Worm (Caenorhabditis elegans) whole organism, L1 larva: ENCODE results near the gene gnrr-2.
A peak's percentile ranks its signal among the peaks of the same experiment; 100 is the strongest.

ENCODE experiments used
- C04F5.9 ChIP-seq: sonication (generic microtip); optimal IDR thresholded peaks from 2 replicates; lab custom pipeline; 2016; ENCODE audit warnings: missing genetic modification characterization, missing compliant biosample characterization
- aly-2 ChIP-seq: fragments of 150-350 bp; optimal IDR thresholded peaks from 2 replicates; lab custom pipeline; 2014; ENCODE audit warnings: missing biosample characterization, missing genetic modification characterization
- ama-1 ChIP-seq: fragments of 150-350 bp; optimal IDR thresholded peaks from 2 replicates; lab custom pipeline; 2014
- ceh-8 ChIP-seq: fragments of 200-800 bp; sonication (Bioruptor generic); optimal IDR thresholded peaks from 2 replicates; lab custom pipeline; 2018; ENCODE audit warnings: mild to moderate bottlenecking, missing genetic modification characterization, moderate library complexity, missing compliant biosample characterization
- ceh-82 ChIP-seq, 3 experiments: fragments of 150-350 bp in 1 of 3; sonication (generic microtip) in 2 of 3; optimal IDR thresholded peaks; 2 replicates each; lab custom pipeline; 2014 to 2017; ENCODE audit warnings: missing biosample characterization in 3 of 3, missing genetic modification characterization in 3 of 3
- ceh-88 ChIP-seq: fragments of 200-800 bp; sonication (Bioruptor generic); IDR thresholded peaks from 2 replicates; pipeline ENCODE4 v1.3.6; 2022; ENCODE audit warnings: missing genetic modification characterization, missing compliant biosample characterization
- ceh-90 ChIP-seq: sonication (generic microtip); optimal IDR thresholded peaks from 2 replicates; lab custom pipeline; 2016; ENCODE audit warnings: missing genetic modification characterization, missing compliant biosample characterization
- dsc-1 ChIP-seq: sonication (generic microtip); optimal IDR thresholded peaks from 2 replicates; lab custom pipeline; 2016; ENCODE audit warnings: mild to moderate bottlenecking, missing genetic modification characterization, missing compliant biosample characterization
- efl-1 ChIP-seq, 4 experiments: fragments of 150-350 bp; optimal IDR thresholded peaks in 3 of 4; peaks in 1 of 4; 1 replicate in 1 of 4; 2 replicates in 3 of 4; lab custom pipeline; 2014; ENCODE audit warnings: missing biosample characterization in 2 of 4, missing genetic modification characterization in 2 of 4, missing genetic modification reagents in 2 of 4
- egl-13 ChIP-seq: sonication (generic microtip); optimal IDR thresholded peaks from 2 replicates; lab custom pipeline; 2016; ENCODE audit warnings: missing genotype, missing genetic modification reagents, missing genetic modification characterization, missing compliant biosample characterization
- egl-27 ChIP-seq, 2 experiments: fragments of 150-350 bp in 1 of 2; sonication (generic microtip); optimal IDR thresholded peaks; 3 replicates each; lab custom pipeline; 2017 to 2018; ENCODE audit warnings: missing biosample characterization in 2 of 2, missing genetic modification characterization in 2 of 2, missing genetic modification reagents in 2 of 2
- elt-3 ChIP-seq, 6 experiments: fragments of 150-350 bp in 1 of 6; sonication (generic microtip); optimal IDR thresholded peaks; 2 replicates each; lab custom pipeline; 2017 to 2018; ENCODE audit warnings: missing biosample characterization in 6 of 6, missing genetic modification characterization in 6 of 6, inconsistent platforms in 1 of 6
- fkh-10 ChIP-seq: sonication (generic microtip); optimal IDR thresholded peaks from 2 replicates; lab custom pipeline; 2017; ENCODE audit warnings: missing biosample characterization, missing genetic modification reagents, missing genetic modification characterization
- grh-1 ChIP-seq: fragments of 200-800 bp; sonication (Bioruptor generic); IDR thresholded peaks from 2 replicates; pipeline ENCODE4 v1.3.6; 2022; ENCODE audit warnings: missing genetic modification reagents, missing genetic modification characterization, missing compliant biosample characterization
- hlh-4 ChIP-seq: sonication (generic microtip); optimal IDR thresholded peaks from 2 replicates; lab custom pipeline; 2016; ENCODE audit warnings: mild to moderate bottlenecking, missing genetic modification characterization, missing compliant biosample characterization
- hpl-2 ChIP-seq: fragments of 150-350 bp; optimal IDR thresholded peaks from 2 replicates; lab custom pipeline; 2014; ENCODE audit warnings: missing biosample characterization, missing genetic modification reagents, missing genetic modification characterization
- isw-1 ChIP-seq: fragments of 200-800 bp; sonication (Bioruptor generic); IDR thresholded peaks from 2 replicates; pipeline ENCODE4 v1.3.6; 2022; ENCODE audit warnings: missing genetic modification characterization, missing compliant biosample characterization
- lin-13 ChIP-seq: fragments of 150-350 bp; optimal IDR thresholded peaks from 2 replicates; lab custom pipeline; 2014; ENCODE audit warnings: missing biosample characterization, missing genetic modification reagents, missing genetic modification characterization
- lin-39 ChIP-seq: fragments of 150-350 bp; optimal IDR thresholded peaks from 2 replicates; lab custom pipeline; 2014; ENCODE audit warnings: missing biosample characterization, missing genetic modification reagents, missing genetic modification characterization
- lir-3 ChIP-seq: sonication (generic microtip); optimal IDR thresholded peaks from 2 replicates; lab custom pipeline; 2016; ENCODE audit warnings: mild to moderate bottlenecking, missing genetic modification characterization, moderate library complexity, missing compliant biosample characterization; ENCODE audit not compliant: poor library complexity
- lsy-2 ChIP-seq, 2 experiments: fragments of 150-350 bp; optimal IDR thresholded peaks; 2 replicates each; lab custom pipeline; 2014; ENCODE audit warnings: missing biosample characterization in 2 of 2, missing genetic modification characterization in 2 of 2
- mab-9 ChIP-seq: fragments of 200-800 bp; sonication (Bioruptor generic); IDR thresholded peaks from 2 replicates; pipeline ENCODE4 v1.3.6; 2022; ENCODE audit warnings: missing genetic modification reagents, missing genetic modification characterization, missing compliant biosample characterization
- mdl-1 ChIP-seq, 2 experiments: fragments of 150-350 bp; optimal IDR thresholded peaks; 2 replicates each; lab custom pipeline; 2014 to 2017; ENCODE audit warnings: missing biosample characterization in 2 of 2, missing genetic modification characterization in 2 of 2, inconsistent platforms in 1 of 2
- mep-1 ChIP-seq: fragments of 150-350 bp; optimal IDR thresholded peaks from 2 replicates; lab custom pipeline; 2014; ENCODE audit warnings: missing biosample characterization, missing genetic modification characterization
- nhr-11 ChIP-seq: fragments of 150-350 bp; optimal IDR thresholded peaks from 2 replicates; lab custom pipeline; 2014; ENCODE audit warnings: missing biosample characterization, missing genetic modification characterization
- nhr-20 ChIP-seq: sonication (generic microtip); optimal IDR thresholded peaks from 2 replicates; lab custom pipeline; 2016; ENCODE audit warnings: mild to moderate bottlenecking, missing genetic modification characterization, missing compliant biosample characterization
- nhr-237 ChIP-seq: fragments of 150-350 bp; optimal IDR thresholded peaks from 2 replicates; lab custom pipeline; 2014; ENCODE audit warnings: missing biosample characterization, missing genetic modification characterization
- nhr-28 ChIP-seq: fragments of 150-350 bp; optimal IDR thresholded peaks from 2 replicates; lab custom pipeline; 2014; ENCODE audit warnings: missing biosample characterization, missing genetic modification characterization
- nhr-47 ChIP-seq: sonication (generic microtip); optimal IDR thresholded peaks from 2 replicates; lab custom pipeline; 2016; ENCODE audit warnings: mild to moderate bottlenecking, missing genetic modification characterization, moderate library complexity, missing compliant biosample characterization
- nhr-76 ChIP-seq: sonication (generic microtip); optimal IDR thresholded peaks from 2 replicates; lab custom pipeline; 2017; ENCODE audit warnings: missing biosample characterization, missing genetic modification characterization
- nhr-84 ChIP-seq: sonication (generic microtip); optimal IDR thresholded peaks from 2 replicates; lab custom pipeline; 2017; ENCODE audit warnings: missing biosample characterization, missing genetic modification characterization
- nhr-85 ChIP-seq: sonication (generic microtip); peaks from one replicate; lab custom pipeline; 2016; ENCODE audit warnings: missing genetic modification characterization, inconsistent platforms, missing compliant biosample characterization
- pag-3 ChIP-seq: sonication (generic microtip); optimal IDR thresholded peaks from 2 replicates; lab custom pipeline; 2017; ENCODE audit warnings: missing genetic modification characterization, mild to moderate bottlenecking, missing compliant biosample characterization, antibody characterized with exemption, borderline replicate concordance; ENCODE audit not compliant: insufficient read depth
- pax-3 ChIP-seq: fragments of 200-800 bp; sonication (Bioruptor generic); optimal IDR thresholded peaks from 2 replicates; lab custom pipeline; 2018; ENCODE audit warnings: mild to moderate bottlenecking, missing genetic modification characterization, moderate library complexity, missing compliant biosample characterization
- pqm-1 ChIP-seq: sonication (generic microtip); optimal IDR thresholded peaks from 3 replicates; lab custom pipeline; 2017; ENCODE audit warnings: missing biosample characterization, missing genetic modification characterization
- rnt-1 ChIP-seq: sonication (generic microtip); optimal IDR thresholded peaks from 2 replicates; lab custom pipeline; 2016; ENCODE audit warnings: mild to moderate bottlenecking, missing genetic modification characterization, moderate library complexity, missing compliant biosample characterization
- skn-1 ChIP-seq: fragments of 150-350 bp; optimal IDR thresholded peaks from 2 replicates; lab custom pipeline; 2014; ENCODE audit warnings: missing biosample characterization, missing genetic modification characterization
- snu-23 ChIP-seq: sonication (generic microtip); optimal IDR thresholded peaks from 2 replicates; lab custom pipeline; 2016; ENCODE audit warnings: missing genetic modification characterization, missing compliant biosample characterization
- sptf-1 ChIP-seq: fragments of 150-350 bp; optimal IDR thresholded peaks from 2 replicates; lab custom pipeline; 2014; ENCODE audit warnings: missing biosample characterization, missing genetic modification characterization
- sup-37 ChIP-seq: fragments of 200-800 bp; sonication (Bioruptor generic); optimal IDR thresholded peaks from 2 replicates; lab custom pipeline; 2018; ENCODE audit warnings: mild to moderate bottlenecking, missing genetic modification characterization, missing compliant biosample characterization
- swsn-7 ChIP-seq: sonication (generic microtip); optimal IDR thresholded peaks from 2 replicates; lab custom pipeline; 2016; ENCODE audit warnings: missing genetic modification characterization, missing compliant biosample characterization
- tlp-1 ChIP-seq: fragments of 150-350 bp; optimal IDR thresholded peaks from 2 replicates; lab custom pipeline; 2014; ENCODE audit warnings: missing biosample characterization, missing genetic modification characterization
- unc-130 ChIP-seq: fragments of 150-350 bp; optimal IDR thresholded peaks from 2 replicates; lab custom pipeline; 2017; ENCODE audit warnings: missing biosample characterization, missing genetic modification characterization, inconsistent platforms
- unc-62 ChIP-seq: fragments of 150-350 bp; optimal IDR thresholded peaks from 2 replicates; lab custom pipeline; 2014; ENCODE audit warnings: missing biosample characterization, missing genetic modification reagents, missing genetic modification characterization
- vab-15 ChIP-seq: sonication (generic microtip); optimal IDR thresholded peaks from 2 replicates; lab custom pipeline; 2017; ENCODE audit warnings: missing genotype, mild to moderate bottlenecking, missing genetic modification characterization, missing compliant biosample characterization
- xbp-1 ChIP-seq: sonication (generic microtip); optimal IDR thresholded peaks from 2 replicates; lab custom pipeline; 2016; ENCODE audit warnings: missing genetic modification characterization, missing compliant biosample characterization
- ztf-11 ChIP-seq, 2 experiments: sonication (generic microtip); optimal IDR thresholded peaks; 2 replicates each; lab custom pipeline; 2016 to 2017; ENCODE audit warnings: missing genetic modification characterization in 2 of 2, missing biosample characterization in 1 of 2, missing compliant biosample characterization in 1 of 2
- ztf-4 ChIP-seq: fragments of 150-350 bp; optimal IDR thresholded peaks from 2 replicates; lab custom pipeline; 2014; ENCODE audit warnings: missing biosample characterization, missing genetic modification characterization

gnrr-2 gene

DNA sequence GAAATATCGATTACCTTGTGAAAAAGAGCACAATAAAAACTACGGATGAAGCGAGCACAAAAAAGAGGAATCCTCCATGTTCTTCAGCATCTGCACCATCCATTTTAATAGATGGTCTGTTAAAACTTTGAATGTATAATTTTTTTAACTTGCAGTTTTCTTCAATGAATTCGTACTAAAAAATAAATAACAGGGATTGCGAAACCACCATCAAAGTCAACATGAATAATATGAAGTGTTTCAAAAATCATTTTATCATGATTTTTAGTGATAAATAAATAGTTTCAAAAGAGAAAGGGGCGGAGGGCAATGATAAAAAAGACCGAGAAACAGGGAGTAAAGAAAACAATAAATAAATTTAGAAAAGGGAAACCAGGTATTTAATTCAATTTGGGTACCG lies 12.5 kb downstream of the gnrr-2 start, which contains the start of gene dhs-22:
Gene dhs-22 (minus strand): TSS at position 116 of the 400 bp plus-strand sequence.
- TF ChIP-seq ztf-11 (tag; optimal IDR thresholded peaks at IDR 0.05; lab: Kevin White, UChicago) (no peak), mdl-1 (tag; optimal IDR thresholded peaks at IDR 0.05; lab: Kevin White, UChicago) (no peak), nhr-11 (no peak), hlh-4 (tag; lab: Kevin White, UChicago) (no peak), pqm-1 (no peak)

DNA sequence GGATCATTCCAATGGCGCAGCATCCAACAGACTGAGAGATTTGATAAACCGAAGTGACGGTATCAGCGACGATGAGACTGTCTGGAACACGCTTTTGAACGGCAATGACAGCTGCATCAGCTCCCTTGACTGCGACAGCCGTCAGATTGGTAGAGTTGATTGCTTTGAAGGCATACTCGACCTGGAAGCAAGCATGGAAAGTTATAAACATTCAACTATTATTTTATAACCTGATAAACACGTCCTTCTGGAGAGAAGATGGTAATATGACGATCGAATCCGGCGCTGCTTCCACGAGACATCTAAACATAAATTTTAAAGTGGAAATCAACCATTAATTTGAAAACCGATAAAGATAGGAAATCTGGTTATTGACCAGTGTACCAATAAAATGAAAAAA lies 13.4 kb downstream of the gnrr-2 start, which contains the start of gene pas-1:
Gene pas-1 (minus strand): TSS at position 302 of the 400 bp plus-strand sequence.
- TF ChIP-seq efl-1 (optimal IDR thresholded peaks at IDR 0.05; lab: Kevin White, UChicago) (no peak), efl-1 (GFP tag; optimal IDR thresholded peaks at IDR 0.05 in 1 of 2; lab: Kevin White, UChicago) (peak in 1 of 2 experiments; percentile 10), sptf-1 (tag; lab: Kevin White, UChicago) (no peak), sup-37 (GFP tag; lab: Kevin White, UChicago) (no peak)

DNA sequence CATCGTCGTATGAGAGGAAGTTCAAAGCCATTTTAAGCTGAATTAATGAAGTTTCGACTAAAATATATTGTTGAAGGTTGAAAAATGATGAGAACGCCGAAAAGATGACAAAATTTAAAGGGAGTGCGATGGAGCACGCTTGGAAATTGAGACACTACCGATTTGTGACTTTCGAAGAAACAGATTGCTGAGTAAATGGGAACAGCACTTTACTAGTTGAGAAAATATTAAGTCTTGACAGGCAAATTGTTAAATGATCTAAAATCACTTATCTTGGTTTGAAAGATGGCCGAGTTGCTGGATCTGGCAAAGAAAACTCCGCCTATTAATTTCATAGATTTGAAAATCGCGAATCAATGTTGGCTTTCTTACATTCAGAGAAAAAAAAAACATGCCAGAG lies 14.4 kb downstream of the gnrr-2 start, which contains the start of gene rpoa-12:
Gene rpoa-12 (minus strand): TSS at position 37 of the 400 bp plus-strand sequence.
- peak; percentile 42 for TF ChIP-seq dsc-1 (tag; lab: Kevin White, UChicago)
- TF ChIP-seq isw-1 (GFP tag; lab: Robert Waterston, UW): peak; percentile 32; the same call in 1 of the 2 replicates
- TF ChIP-seq egl-27 (tag; optimal IDR thresholded peaks at IDR 0.05; lab: Kevin White, UChicago): no peak
- TF ChIP-seq hpl-2 (GFP tag; lab: Kevin White, UChicago): no peak
- peak; percentile 57 for TF ChIP-seq snu-23 (GFP tag; lab: Kevin White, UChicago)
- TF ChIP-seq ceh-90 (tag; lab: Kevin White, UChicago): peak; percentile 25
- no peak for TF ChIP-seq nhr-76
- peak in 1 of 2 experiments; percentile 64 for TF ChIP-seq ztf-11 (tag; optimal IDR thresholded peaks at IDR 0.05; lab: Kevin White, UChicago)
- TF ChIP-seq xbp-1 (tag; lab: Kevin White, UChicago): peak; percentile 55
- TF ChIP-seq ama-1 (lab: Kevin White, UChicago): no peak
- TF ChIP-seq aly-2 (tag; lab: Kevin White, UChicago): no peak
- TF ChIP-seq ceh-82 (tag; optimal IDR thresholded peaks at IDR 0.05; lab: Kevin White, UChicago): peak in 1 of 3 experiments; percentile 24
- TF ChIP-seq nhr-237: no peak
- TF ChIP-seq ztf-4 (tag; lab: Kevin White, UChicago): no peak
- TF ChIP-seq mep-1 (tag; lab: Kevin White, UChicago): no peak
- no peak for TF ChIP-seq mab-9 (GFP tag; lab: Robert Waterston, UW)
- TF ChIP-seq nhr-28: no peak
- TF ChIP-seq pax-3 (tag; lab: Kevin White, UChicago): peak; percentile 92
- TF ChIP-seq skn-1: peak; percentile 94
- peak; percentile 42 for TF ChIP-seq rnt-1 (tag; lab: Kevin White, UChicago)
- TF ChIP-seq sup-37 (GFP tag; lab: Kevin White, UChicago): no peak
- no peak for TF ChIP-seq lin-39 (tag; lab: Kevin White, UChicago)
- TF ChIP-seq sptf-1 (tag; lab: Kevin White, UChicago): no peak
- peak; percentile 67 for TF ChIP-seq nhr-47
- TF ChIP-seq egl-13 (tag; lab: Kevin White, UChicago): no peak
- no peak for TF ChIP-seq fkh-10 (GFP tag; lab: Kevin White, UChicago)
- TF ChIP-seq vab-15: peak; percentile 50
- peak; percentile 1 for TF ChIP-seq unc-130 (tag; lab: Kevin White, UChicago)
- no peak for TF ChIP-seq tlp-1 (tag; lab: Kevin White, UChicago)
- TF ChIP-seq nhr-84 (tag; lab: Kevin White, UChicago): no peak
- peak; percentile 68 for TF ChIP-seq lir-3 (tag; lab: Kevin White, UChicago)
- peak; percentile 27 to 71 for TF ChIP-seq lsy-2 (tag; optimal IDR thresholded peaks at IDR 0.05; lab: Kevin White, UChicago)
- no peak for TF ChIP-seq mdl-1 (tag; optimal IDR thresholded peaks at IDR 0.05; lab: Kevin White, UChicago)
- TF ChIP-seq ceh-88 (GFP tag; lab: Robert Waterston, UW): no peak
- no peak for TF ChIP-seq elt-3 (tag; optimal IDR thresholded peaks at IDR 0.05; lab: Kevin White, UChicago)
- peak; percentile 56 for TF ChIP-seq nhr-20 (tag; lab: Kevin White, UChicago)
- no peak for TF ChIP-seq pag-3 (tag; lab: Kevin White, UChicago)
- no peak for TF ChIP-seq nhr-85 (tag; lab: Kevin White, UChicago)
- no peak for TF ChIP-seq ceh-8 (GFP tag; lab: Kevin White, UChicago)
- TF ChIP-seq swsn-7: peak; percentile 29
- TF ChIP-seq C04F5.9 (tag; lab: Kevin White, UChicago): no peak
- TF ChIP-seq hlh-4 (tag; lab: Kevin White, UChicago): no peak
- no peak for TF ChIP-seq grh-1
- TF ChIP-seq lin-13 (GFP tag; lab: Kevin White, UChicago): peak; percentile 12
- TF ChIP-seq unc-62: no peak
